Fruit fly (Drosophila melanogaster) whole organism, pupa: ENCODE measurements around the gene CG15747.

ENCODE experiments used
- CG10348 ChIP-seq: fragments of 200-800 bp; sonication (Bioruptor generic); IDR thresholded peaks from 2 replicates; pipeline ENCODE4 v1.3.6; 2022; ENCODE audit warnings: missing biosample characterization, missing genetic modification characterization
- CG12605 ChIP-seq: fragments of 200-800 bp; sonication (Bioruptor generic); IDR thresholded peaks from 2 replicates; pipeline ENCODE4 v1.3.6; 2022; ENCODE audit warnings: missing biosample characterization, missing genetic modification characterization
- CG13204 ChIP-seq: fragments of 200-800 bp; sonication (Bioruptor generic); optimal IDR thresholded peaks from 2 replicates; lab custom pipeline; 2018; ENCODE audit warnings: missing biosample characterization, mild to moderate bottlenecking, missing genetic modification characterization, moderate library complexity
- CG34367 ChIP-seq: fragments of 200-800 bp; sonication (Bioruptor generic); optimal IDR thresholded peaks from 2 replicates; lab custom pipeline; 2018; ENCODE audit warnings: missing biosample characterization, mild to moderate bottlenecking, missing genetic modification characterization
- CG4496 ChIP-seq: fragments of 200-800 bp; sonication (Bioruptor generic); IDR thresholded peaks from 3 replicates; pipeline ENCODE4 v1.3.6; 2022; ENCODE audit warnings: missing biosample characterization, missing genetic modification characterization
- CG8301 ChIP-seq: fragments of 200-800 bp; sonication (Bioruptor generic); optimal IDR thresholded peaks from 2 replicates; lab custom pipeline; 2018; ENCODE audit warnings: missing biosample characterization, mild to moderate bottlenecking, missing genetic modification characterization
- CG9948 ChIP-seq: fragments of 200-800 bp; sonication (Bioruptor generic); optimal IDR thresholded peaks from 2 replicates; lab custom pipeline; 2018; ENCODE audit warnings: missing biosample characterization, mild to moderate bottlenecking, missing genetic modification characterization, moderate library complexity
- EcR ChIP-seq: fragments of 200-800 bp; sonication (Bioruptor generic); optimal IDR thresholded peaks from 3 replicates; lab custom pipeline; 2019; ENCODE audit warnings: missing biosample characterization, missing genetic modification characterization, mild to moderate bottlenecking, moderate library complexity, missing genetic modification reagents
- Ets98B ChIP-seq: fragments of 200-800 bp; sonication (Bioruptor generic); IDR thresholded peaks from 2 replicates; pipeline ENCODE4 v1.3.6; 2022; ENCODE audit warnings: missing biosample characterization, missing genetic modification characterization
- Pif1A ChIP-seq: fragments of 200-800 bp; sonication (Bioruptor generic); optimal IDR thresholded peaks from 3 replicates; lab custom pipeline; 2016; ENCODE audit warnings: missing biosample characterization, missing genetic modification characterization
- Pif1B ChIP-seq: fragments of 200-800 bp; sonication (Bioruptor generic); optimal IDR thresholded peaks from 3 replicates; lab custom pipeline; 2016; ENCODE audit warnings: missing biosample characterization, missing genetic modification characterization
- Snoo ChIP-seq: fragments of 200-800 bp; sonication (Bioruptor generic); optimal IDR thresholded peaks from 3 replicates; lab custom pipeline; 2017; ENCODE audit warnings: missing biosample characterization, mild to moderate bottlenecking, missing genetic modification characterization, inconsistent platforms
- gl ChIP-seq: fragments of 200-800 bp; sonication (Bioruptor generic); optimal IDR thresholded peaks from 2 replicates; lab custom pipeline; 2018; ENCODE audit warnings: missing biosample characterization, mild to moderate bottlenecking, missing genetic modification characterization

dm6 chrX:13296405-13297183, 41.5 kb upstream of the CG15747 start, which contains the start of gene CG1622:
- TF ChIP-seq CG34367 (tag; lab: Kevin White, UChicago), result no peak
- no peak for TF ChIP-seq Pif1A (GFP tag; lab: Kevin White, UChicago)
- no peak for TF ChIP-seq CG13204 (GFP tag; lab: Kevin White, UChicago)
- no peak for TF ChIP-seq gl (tag; lab: Kevin White, UChicago)
- TF ChIP-seq CG9948 (tag; lab: Kevin White, UChicago), result no peak
- TF ChIP-seq Pif1B (GFP tag; lab: Kevin White, UChicago), result no peak
- TF ChIP-seq CG12605, result no peak
- no peak for TF ChIP-seq EcR
- TF ChIP-seq CG8301 (tag; lab: Kevin White, UChicago), result no peak
- TF ChIP-seq Snoo (tag; lab: Kevin White, UChicago), result no peak
- TF ChIP-seq CG10348 (GFP tag; lab: Robert Waterston, UW), result no peak
- TF ChIP-seq Ets98B (GFP tag; lab: Robert Waterston, UW), result no peak
- TF ChIP-seq CG4496 (GFP tag; lab: Robert Waterston, UW), result peak; percentile 63; the same call in 2 of the 3 replicates
